Fruit fly (Drosophila melanogaster): ENCODE data around the gene lmgA.

dm6 chr2L:8519390-8519789 is 9.0 kb downstream of the lmgA start, which contains the start of gene Sgp:
- TF ChIP-seq CG8478 (optimal IDR thresholded peaks at IDR 0.05) (no peak), CTCF (optimal IDR thresholded peaks at IDR 0.05) (no peak)

All from S2 (cell line).